Fruit fly (Drosophila melanogaster): ENCODE data around the gene CG4360.

Gene CG4360

DNA sequence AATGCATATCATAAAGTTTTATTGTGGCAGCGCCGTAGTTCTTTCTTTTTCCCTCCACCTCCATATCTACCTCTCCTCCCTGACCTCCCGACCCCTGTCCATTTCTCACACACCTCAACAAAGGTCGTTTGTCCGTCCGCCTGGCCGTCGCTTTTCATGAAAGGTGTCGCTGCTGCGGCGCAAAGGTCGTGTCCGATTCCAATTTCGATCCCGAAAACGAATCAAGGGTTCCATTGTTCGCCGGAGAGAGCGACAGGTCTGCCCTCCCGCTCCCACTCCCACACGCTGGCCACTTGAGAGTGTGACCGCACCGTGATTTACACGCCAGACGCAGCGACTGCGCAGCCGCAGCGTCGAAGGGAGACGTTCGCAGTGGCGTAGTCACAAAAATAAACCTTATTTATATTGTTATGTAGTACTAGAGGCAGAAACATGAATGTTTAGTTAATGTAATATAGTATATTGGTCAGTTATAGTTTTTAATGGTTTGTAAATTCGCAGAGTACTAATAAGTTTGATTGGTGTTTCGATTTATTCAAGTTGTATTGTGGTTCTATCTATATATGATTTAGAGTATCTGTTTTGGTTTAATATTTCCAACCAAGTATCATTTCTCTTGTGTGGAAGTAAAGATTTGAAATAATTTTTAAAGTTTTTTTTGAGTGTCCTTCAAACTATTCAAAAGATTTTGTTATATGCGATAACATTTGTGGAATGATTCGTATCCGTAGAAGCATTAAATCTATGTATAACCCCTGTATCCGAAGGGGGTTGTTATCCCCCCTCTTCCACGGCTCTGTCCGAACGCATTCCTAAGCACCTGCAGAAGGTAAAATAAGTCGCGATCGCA lies 35.5 kb downstream of the CG4360 start (continued):
- TF ChIP-seq trem (tag; optimal IDR thresholded peaks at IDR 0.05) (peak; percentile 33), CG16863 (GFP tag; optimal IDR thresholded peaks at IDR 0.05) (peak; percentile 68), CG1792 (GFP tag; optimal IDR thresholded peaks at IDR 0.05) (no peak), Pdp1 (GFP tag; optimal IDR thresholded peaks at IDR 0.05) (peak; percentile 47), Myb (GFP tag; optimal IDR thresholded peaks at IDR 0.05) (peak; percentile 17), pfk (GFP tag; optimal IDR thresholded peaks at IDR 0.05) (no peak), Usf (GFP tag; optimal IDR thresholded peaks at IDR 0.05) (peak; percentile 63), CG13424 (tag; optimal IDR thresholded peaks at IDR 0.05) (peak; percentile 68), CG15514 (GFP tag; optimal IDR thresholded peaks at IDR 0.05) (no peak), Xbp1 (GFP tag; optimal IDR thresholded peaks at IDR 0.05) (peak; percentile 63), fd102C (GFP tag; optimal IDR thresholded peaks at IDR 0.05) (no peak), stc (GFP tag; IDR thresholded peaks at IDR 0.05) (no peak), CG18764 (GFP tag; optimal IDR thresholded peaks at IDR 0.05) (peak; percentile 41), CG6683 (GFP tag; optimal IDR thresholded peaks at IDR 0.05) (no peak), CG15696 (tag; optimal IDR thresholded peaks at IDR 0.05) (peak; percentile 87), CG3407 (GFP tag; optimal IDR thresholded peaks at IDR 0.05) (peak; percentile 4), phol (tag; optimal IDR thresholded peaks at IDR 0.05) (peak; percentile 65), croc (GFP tag; conservative IDR thresholded peaks at IDR 0.05) (peak; percentile 19; the same call in 1 of the 3 replicates), sens (GFP tag) (peak; percentile 95), ase (GFP tag; IDR thresholded peaks at IDR 0.05) (peak; percentile 29; the same call in 1 of the 3 replicates), CG12744 (GFP tag; optimal IDR thresholded peaks at IDR 0.05) (no peak), MTF-1 (GFP tag; optimal IDR thresholded peaks at IDR 0.05; ENCODE audit: borderline replicate concordance) (no peak), bsh (GFP tag; optimal IDR thresholded peaks at IDR 0.05) (peak; percentile 64 to 66), zen (tag; optimal IDR thresholded peaks at IDR 0.05) (peak; percentile 53), CG10654 (GFP tag; optimal IDR thresholded peaks at IDR 0.05) (peak; percentile 24), grau (tag; optimal IDR thresholded peaks at IDR 0.05) (no peak), CoRest (tag; optimal IDR thresholded peaks at IDR 0.05) (peak; percentile 78), CG1647 (GFP tag; optimal IDR thresholded peaks at IDR 0.05) (no peak), D19A (tag; optimal IDR thresholded peaks at IDR 0.05) (peak; percentile 63), CG14667 (GFP tag; IDR thresholded peaks at IDR 0.05) (peak; percentile 22; the same call in 1 of the 2 replicates), CG9609 (GFP tag; optimal IDR thresholded peaks at IDR 0.05) (no peak), CG6813 (GFP tag; optimal IDR thresholded peaks at IDR 0.05) (peak; percentile 4), Ptx1 (GFP tag; IDR thresholded peaks at IDR 0.05) (no peak; the same call in 1 of the 2 replicates), CG4282 (GFP tag; optimal IDR thresholded peaks at IDR 0.05) (no peak), Side (GFP tag; optimal IDR thresholded peaks at IDR 0.05) (peak; percentile 44), CG12104 (GFP tag; optimal IDR thresholded peaks at IDR 0.05) (peak; percentile 9), Hsf (GFP tag; optimal IDR thresholded peaks at IDR 0.05) (peak; percentile 70), Mad (GFP tag; optimal IDR thresholded peaks at IDR 0.05) (peak; percentile 13), CG11085 (GFP tag; IDR thresholded peaks at IDR 0.05) (no peak), CG6689 (GFP tag; IDR thresholded peaks at IDR 0.05) (peak; percentile 40; the same call in 1 of the 2 replicates), CG11456 (GFP tag; IDR thresholded peaks at IDR 0.05) (no peak), Rx (GFP tag; IDR thresholded peaks at IDR 0.05) (no peak), CG31365 (tag; optimal IDR thresholded peaks at IDR 0.05) (no peak), Sry-β (GFP tag; optimal IDR thresholded peaks at IDR 0.05) (no peak), HHEX (GFP tag; optimal IDR thresholded peaks at IDR 0.05) (no peak), CG3163 (GFP tag; optimal IDR thresholded peaks at IDR 0.05) (no peak), CG11093 (GFP tag; IDR thresholded peaks at IDR 0.05) (0 out of 3 replicates have a peak, but pooled peaks have one; percentile 31), CG30431 (GFP tag; optimal IDR thresholded peaks at IDR 0.05) (peak; percentile 40)

Data from whole organism, embryonic.